Worm (Caenorhabditis elegans): ENCODE measurements around the gene knl-3.
A peak's percentile ranks its signal among the peaks of the same experiment; 100 is the strongest.

The knl-3 gene

DNA sequence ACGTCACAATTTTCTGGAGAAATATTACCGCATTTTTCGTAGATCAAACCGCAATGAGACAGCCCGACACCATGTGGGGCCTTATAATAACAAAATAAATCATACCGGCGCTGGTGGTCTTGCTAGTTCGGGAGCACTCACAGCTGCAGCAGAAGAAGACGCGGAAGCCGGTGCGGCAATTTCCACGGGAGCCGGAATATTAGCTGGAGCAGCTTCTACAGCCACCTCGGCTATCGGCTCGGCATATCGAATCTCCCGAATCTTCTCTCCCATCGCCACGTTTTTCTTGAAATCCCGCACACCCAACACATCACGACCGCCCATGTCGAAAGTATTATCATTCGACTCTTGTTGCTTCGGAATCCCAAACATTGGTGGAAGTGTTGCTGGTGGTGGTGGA is 44.5 kb upstream of the knl-3 start:
- TF ChIP-seq nhr-28 (tag; optimal IDR thresholded peaks at IDR 0.05) (no peak), elt-3 (tag; optimal IDR thresholded peaks at IDR 0.05) (no peak), ces-1 (GFP tag; optimal IDR thresholded peaks at IDR 0.05) (no peak), lin-13 (tag; optimal IDR thresholded peaks at IDR 0.05) (no peak), cnd-1 (tag; optimal IDR thresholded peaks at IDR 0.05) (no peak), ceh-43 (GFP tag; optimal IDR thresholded peaks at IDR 0.05) (no peak), nhr-237 (tag; optimal IDR thresholded peaks at IDR 0.05) (no peak), mab-5 (tag; optimal IDR thresholded peaks at IDR 0.05) (no peak), zip-8 (tag; optimal IDR thresholded peaks at IDR 0.05) (no peak), mep-1 (tag; optimal IDR thresholded peaks at IDR 0.05) (no peak), ztf-11 (tag; optimal IDR thresholded peaks at IDR 0.05) (no peak), ceh-83 (GFP tag; optimal IDR thresholded peaks at IDR 0.05) (no peak), drap-1 (GFP tag; optimal IDR thresholded peaks at IDR 0.05) (no peak), ham-2 (GFP tag; optimal IDR thresholded peaks at IDR 0.05) (no peak)

DNA sequence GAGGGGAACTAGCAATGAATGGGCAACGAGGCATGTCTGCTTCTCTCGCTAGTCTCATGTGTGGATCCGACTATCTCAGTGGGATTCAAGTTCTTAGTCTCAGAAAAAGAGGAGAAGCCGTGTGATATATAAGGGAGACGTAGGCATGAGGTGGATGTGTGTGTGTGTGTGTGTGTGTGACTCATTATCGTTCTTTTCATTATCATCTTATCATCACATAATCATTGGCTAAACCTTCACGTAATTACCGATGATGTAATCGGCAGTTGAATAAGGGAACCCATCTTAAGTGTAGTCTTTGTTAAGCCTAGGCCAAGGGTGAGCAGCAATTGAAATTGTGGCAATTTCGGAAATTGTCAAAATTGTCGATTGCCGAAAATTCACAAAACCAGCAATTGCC is 39.0 kb upstream of the knl-3 start, which contains the start of gene Y32G9B.1:
Gene Y32G9B.1 (minus strand): TSS at position 101 of the 400 bp plus-strand sequence.
- TF ChIP-seq sptf-1 (tag; optimal IDR thresholded peaks at IDR 0.05) (no peak), unc-39 (tag; optimal IDR thresholded peaks at IDR 0.05) (no peak)

DNA sequence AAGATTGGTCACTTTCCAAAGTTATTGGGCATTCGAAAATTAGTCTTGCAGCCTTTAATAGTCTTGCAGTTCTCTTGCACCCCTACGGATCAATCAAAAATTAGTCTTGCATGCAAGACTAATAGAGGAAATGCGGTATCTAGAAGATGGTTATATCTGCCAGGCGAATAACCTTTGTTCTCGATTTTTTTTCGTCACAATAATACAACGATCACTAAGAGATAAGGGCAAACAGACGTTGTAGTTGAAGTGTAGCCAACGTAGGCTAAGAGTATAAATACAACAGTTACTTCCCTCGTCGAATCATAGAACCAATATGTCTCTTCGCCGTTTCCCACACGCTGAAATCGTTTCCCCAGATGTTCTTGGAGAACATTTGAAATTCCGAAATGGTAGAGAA is 27.3 kb upstream of the knl-3 start, which contains the start of gene T10B5.8:
Gene T10B5.8 (plus strand): TSS at position 301 of the 400 bp plus-strand sequence.
- TF ChIP-seq mls-2 (tag; optimal IDR thresholded peaks at IDR 0.05), result no peak
- no peak for TF ChIP-seq nhr-76 (tag; optimal IDR thresholded peaks at IDR 0.05)
- no peak for TF ChIP-seq nhr-2 (tag; optimal IDR thresholded peaks at IDR 0.05)
- no peak for TF ChIP-seq M03D4.4 (tag; optimal IDR thresholded peaks at IDR 0.05)
- TF ChIP-seq blmp-1 (tag; optimal IDR thresholded peaks at IDR 0.05), result no peak
- no peak for TF ChIP-seq nhr-28 (tag; optimal IDR thresholded peaks at IDR 0.05)
- no peak for TF ChIP-seq nhr-237 (tag; optimal IDR thresholded peaks at IDR 0.05)
- TF ChIP-seq tbx-8 (GFP tag; optimal IDR thresholded peaks at IDR 0.05), result no peak
- TF ChIP-seq sem-2 (GFP tag; optimal IDR thresholded peaks at IDR 0.05), result no peak
- no peak for TF ChIP-seq lsy-2 (tag; optimal IDR thresholded peaks at IDR 0.05)
- TF ChIP-seq unc-120 (tag; optimal IDR thresholded peaks at IDR 0.05; ENCODE audit: poor library complexity, severe bottlenecking), result no peak
- TF ChIP-seq ceh-43 (GFP tag; optimal IDR thresholded peaks at IDR 0.05), result no peak
- no peak for TF ChIP-seq lin-32 (GFP tag; optimal IDR thresholded peaks at IDR 0.05)

DNA sequence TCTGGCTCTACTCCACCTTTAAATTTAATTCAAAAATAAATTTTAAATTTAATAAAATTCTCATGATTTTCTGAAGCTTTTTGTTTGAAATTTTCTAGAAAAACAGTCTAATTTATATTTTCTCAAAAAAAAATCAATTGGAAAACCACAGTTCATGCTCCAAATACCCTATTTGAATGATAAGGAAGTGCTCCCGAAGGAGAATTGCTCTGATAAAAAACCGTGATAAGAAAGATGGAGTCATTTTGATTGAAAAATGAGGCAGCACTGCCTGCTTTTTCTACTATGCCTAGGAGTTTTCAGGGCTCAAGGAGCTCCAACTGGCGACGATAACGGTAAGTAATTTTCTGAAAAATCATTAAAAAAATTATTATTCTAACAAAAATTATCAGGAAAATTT is 23.0 kb upstream of the knl-3 start, which contains the start of gene T10B5.7:
Gene T10B5.7 (plus strand): TSS at position 225 of the 400 bp plus-strand sequence.
- TF ChIP-seq nhr-12 (tag; optimal IDR thresholded peaks at IDR 0.05) (no peak), elt-3 (tag; optimal IDR thresholded peaks at IDR 0.05) (no peak)

DNA sequence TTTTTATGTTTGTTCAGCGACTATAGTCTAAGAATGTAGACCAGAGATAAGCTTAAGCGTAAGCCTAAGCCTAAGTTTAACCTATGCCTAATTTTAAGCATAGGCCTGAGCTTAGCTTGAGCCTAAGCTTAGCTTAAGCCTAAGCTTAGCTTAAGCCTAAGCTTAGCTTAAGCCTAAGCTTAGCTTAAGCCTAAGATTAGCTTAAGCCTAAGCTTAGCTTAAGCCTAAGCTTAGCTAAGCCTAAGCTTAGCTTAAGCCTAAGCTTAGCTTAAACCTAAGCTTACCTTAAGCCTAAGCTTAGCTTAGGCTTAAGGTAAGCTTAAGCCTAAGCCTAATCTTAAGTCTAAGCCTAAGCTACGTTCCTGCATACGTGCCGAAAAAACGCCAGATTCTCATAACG is 20.4 kb upstream of the knl-3 start:
- TF ChIP-seq lsy-2 (tag; optimal IDR thresholded peaks at IDR 0.05) (no peak), ham-2 (GFP tag; optimal IDR thresholded peaks at IDR 0.05) (peak; percentile 71), ces-1 (GFP tag; optimal IDR thresholded peaks at IDR 0.05) (no peak), unc-62 (GFP tag; optimal IDR thresholded peaks at IDR 0.05) (no peak)

DNA sequence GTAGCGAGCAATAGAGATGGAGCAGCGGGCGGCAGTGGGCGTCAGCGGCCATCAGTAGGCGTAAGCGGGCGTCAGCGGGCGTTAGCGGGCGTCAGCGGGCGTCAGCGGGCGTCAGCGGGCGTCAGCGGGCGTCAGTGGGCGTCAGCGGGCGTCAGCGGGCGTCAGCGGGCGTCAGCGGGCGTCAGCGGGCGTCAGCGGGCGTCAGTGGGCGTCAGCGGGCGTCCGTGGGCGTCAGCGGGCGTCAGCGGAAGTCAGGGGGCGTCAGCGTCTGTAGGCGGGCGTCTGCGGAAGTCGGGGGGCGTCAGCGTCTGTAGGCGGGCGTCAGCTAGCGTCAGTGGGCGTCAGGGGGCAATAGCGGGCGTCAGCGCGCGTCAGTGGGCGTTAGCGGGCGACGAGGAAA is 19.0 kb upstream of the knl-3 start:
- peak; percentile 25 for TF ChIP-seq sptf-1 (tag; optimal IDR thresholded peaks at IDR 0.05)

DNA sequence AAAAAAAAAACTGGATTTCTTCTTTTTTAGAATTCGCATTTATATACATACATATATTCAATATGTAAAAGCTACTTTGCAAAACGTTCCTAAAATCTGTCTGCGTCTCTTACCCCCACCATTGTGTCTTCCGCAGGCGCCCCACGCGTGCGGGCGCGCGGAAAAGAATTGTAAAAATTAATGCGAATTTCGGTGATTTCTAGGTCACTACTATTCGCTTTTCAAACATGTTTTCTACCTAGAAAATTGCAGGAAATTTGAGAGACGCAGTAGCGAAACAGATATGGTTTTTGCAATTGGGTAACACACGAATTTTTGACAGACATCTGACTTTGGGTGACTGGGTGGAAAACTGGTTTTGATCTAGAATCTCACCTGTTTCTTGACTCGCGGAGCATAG is 13.9 kb upstream of the knl-3 start:
- TF ChIP-seq nhr-237 (tag; optimal IDR thresholded peaks at IDR 0.05) (no peak), flh-1 (GFP tag; optimal IDR thresholded peaks at IDR 0.05) (no peak), nhr-28 (tag; optimal IDR thresholded peaks at IDR 0.05) (no peak), ces-1 (GFP tag; optimal IDR thresholded peaks at IDR 0.05) (no peak), elt-3 (tag; optimal IDR thresholded peaks at IDR 0.05) (no peak), tbx-8 (GFP tag; optimal IDR thresholded peaks at IDR 0.05) (no peak), ceh-39 (tag; optimal IDR thresholded peaks at IDR 0.05) (no peak), unc-39 (tag; optimal IDR thresholded peaks at IDR 0.05) (no peak), zip-8 (tag; optimal IDR thresholded peaks at IDR 0.05) (no peak), sptf-1 (tag; optimal IDR thresholded peaks at IDR 0.05) (no peak), mls-2 (tag; optimal IDR thresholded peaks at IDR 0.05) (no peak), unc-62 (GFP tag; optimal IDR thresholded peaks at IDR 0.05) (no peak), mep-1 (tag; optimal IDR thresholded peaks at IDR 0.05) (no peak)

Data from whole organism, mixed stage, embryonic.